Worm (Caenorhabditis elegans) whole organism, L1 larva: Measurements from ENCODE around the gene C45B2.2.

Experiments
- C16A3.4 ChIP-seq: fragments of 150-350 bp; optimal IDR thresholded peaks from 2 replicates; lab custom pipeline; 2014; ENCODE audit warnings: missing biosample characterization, missing genetic modification characterization
- C34B4.2 ChIP-seq: sonication (generic microtip); optimal IDR thresholded peaks from 2 replicates; lab custom pipeline; 2017; ENCODE audit warnings: mild to moderate bottlenecking, missing genetic modification characterization, missing compliant biosample characterization
- F16B12.6 ChIP-seq: fragments of 150-350 bp; optimal IDR thresholded peaks from 2 replicates; lab custom pipeline; 2014; ENCODE audit warnings: missing biosample characterization, missing genetic modification characterization
- Y116A8C.19 ChIP-seq: sonication (generic microtip); optimal IDR thresholded peaks from 2 replicates; lab custom pipeline; 2016; ENCODE audit warnings: missing compliant biosample characterization, missing genetic modification characterization, borderline replicate concordance
- alr-1 ChIP-seq: fragments of 200-800 bp; sonication (Bioruptor generic); optimal IDR thresholded peaks from 2 replicates; lab custom pipeline; 2018; ENCODE audit warnings: borderline replicate concordance, mild to moderate bottlenecking, missing genetic modification characterization, missing compliant biosample characterization
- blmp-1 ChIP-seq: fragments of 150-350 bp; optimal IDR thresholded peaks from 2 replicates; lab custom pipeline; 2014; ENCODE audit warnings: missing biosample characterization, missing genetic modification characterization
- ceh-82 ChIP-seq, 3 experiments: fragments of 150-350 bp in 1 of 3; sonication (generic microtip) in 2 of 3; optimal IDR thresholded peaks; 2 replicates each; lab custom pipeline; 2014 to 2017; ENCODE audit warnings: missing biosample characterization in 3 of 3, missing genetic modification characterization in 3 of 3
- ces-1 ChIP-seq: fragments of 150-350 bp; optimal IDR thresholded peaks from 2 replicates; lab custom pipeline; 2014; ENCODE audit warnings: missing biosample characterization, missing genetic modification reagents, missing genetic modification characterization
- dpl-1 ChIP-seq, 3 experiments: fragments of 150-350 bp in 2 of 3; sonication (generic microtip) in 1 of 3; optimal IDR thresholded peaks; 2 replicates each; lab custom pipeline; 2014 to 2017; ENCODE audit warnings: missing biosample characterization in 3 of 3, missing genetic modification characterization in 3 of 3, missing genetic modification reagents in 3 of 3
- dsc-1 ChIP-seq: sonication (generic microtip); optimal IDR thresholded peaks from 2 replicates; lab custom pipeline; 2016; ENCODE audit warnings: mild to moderate bottlenecking, missing genetic modification characterization, missing compliant biosample characterization
- efl-1 ChIP-seq, 4 experiments: fragments of 150-350 bp; optimal IDR thresholded peaks in 3 of 4; peaks in 1 of 4; 1 replicate in 1 of 4; 2 replicates in 3 of 4; lab custom pipeline; 2014; ENCODE audit warnings: missing biosample characterization in 2 of 4, missing genetic modification characterization in 2 of 4, missing genetic modification reagents in 2 of 4
- elt-2 ChIP-seq: sonication (generic microtip); optimal IDR thresholded peaks from 2 replicates; lab custom pipeline; 2016; ENCODE audit warnings: missing genetic modification characterization, mild to moderate bottlenecking, inconsistent platforms, missing compliant biosample characterization, missing genetic modification reagents
- elt-3 ChIP-seq, 6 experiments: fragments of 150-350 bp in 1 of 6; sonication (generic microtip); optimal IDR thresholded peaks; 2 replicates each; lab custom pipeline; 2017 to 2018; ENCODE audit warnings: missing biosample characterization in 6 of 6, missing genetic modification characterization in 6 of 6, inconsistent platforms in 1 of 6
- fkh-4 ChIP-seq: sonication (generic microtip); optimal IDR thresholded peaks from 2 replicates; lab custom pipeline; 2016; ENCODE audit warnings: missing compliant biosample characterization, missing genetic modification characterization, borderline replicate concordance
- grh-1 ChIP-seq: fragments of 200-800 bp; sonication (Bioruptor generic); IDR thresholded peaks from 2 replicates; pipeline ENCODE4 v1.3.6; 2022; ENCODE audit warnings: missing genetic modification reagents, missing genetic modification characterization, missing compliant biosample characterization
- hlh-17 ChIP-seq: fragments of 200-800 bp; sonication (Bioruptor generic); optimal IDR thresholded peaks from 2 replicates; lab custom pipeline; 2018; ENCODE audit warnings: missing genetic modification characterization, mild to moderate bottlenecking, missing compliant biosample characterization, moderate library complexity, borderline replicate concordance
- hlh-4 ChIP-seq: sonication (generic microtip); optimal IDR thresholded peaks from 2 replicates; lab custom pipeline; 2016; ENCODE audit warnings: mild to moderate bottlenecking, missing genetic modification characterization, missing compliant biosample characterization
- irx-1 ChIP-seq: sonication (generic microtip); optimal IDR thresholded peaks from 2 replicates; lab custom pipeline; 2016; ENCODE audit warnings: missing genetic modification characterization, missing compliant biosample characterization
- jun-1 ChIP-seq: fragments of 150-350 bp; optimal IDR thresholded peaks from 2 replicates; lab custom pipeline; 2014; ENCODE audit warnings: missing biosample characterization, missing genetic modification reagents, missing genetic modification characterization
- lin-14 ChIP-seq: fragments of 200-800 bp; sonication (Bioruptor generic); optimal IDR thresholded peaks from 2 replicates; lab custom pipeline; 2018; ENCODE audit warnings: mild to moderate bottlenecking, missing genetic modification characterization, moderate library complexity, missing compliant biosample characterization
- lsy-2 ChIP-seq, 2 experiments: fragments of 150-350 bp; optimal IDR thresholded peaks; 2 replicates each; lab custom pipeline; 2014; ENCODE audit warnings: missing biosample characterization in 2 of 2, missing genetic modification characterization in 2 of 2
- mab-9 ChIP-seq: fragments of 200-800 bp; sonication (Bioruptor generic); IDR thresholded peaks from 2 replicates; pipeline ENCODE4 v1.3.6; 2022; ENCODE audit warnings: missing genetic modification reagents, missing genetic modification characterization, missing compliant biosample characterization
- nhr-19 ChIP-seq: fragments of 200-800 bp; sonication (Bioruptor generic); conservative IDR thresholded peaks from 2 replicates; pipeline ENCODE4 v1.3.6; 2022; ENCODE audit warnings: missing genetic modification characterization, missing compliant biosample characterization
- nhr-20 ChIP-seq: sonication (generic microtip); optimal IDR thresholded peaks from 2 replicates; lab custom pipeline; 2016; ENCODE audit warnings: mild to moderate bottlenecking, missing genetic modification characterization, missing compliant biosample characterization
- nhr-28 ChIP-seq: fragments of 150-350 bp; optimal IDR thresholded peaks from 2 replicates; lab custom pipeline; 2014; ENCODE audit warnings: missing biosample characterization, missing genetic modification characterization
- nhr-47 ChIP-seq: sonication (generic microtip); optimal IDR thresholded peaks from 2 replicates; lab custom pipeline; 2016; ENCODE audit warnings: mild to moderate bottlenecking, missing genetic modification characterization, moderate library complexity, missing compliant biosample characterization
- nhr-71 ChIP-seq: sonication (generic microtip); optimal IDR thresholded peaks from 2 replicates; lab custom pipeline; 2016; ENCODE audit warnings: mild to moderate bottlenecking, missing genetic modification characterization, moderate library complexity, missing compliant biosample characterization
- nhr-77 ChIP-seq: fragments of 150-350 bp; optimal IDR thresholded peaks from 2 replicates; lab custom pipeline; 2014; ENCODE audit warnings: missing biosample characterization, missing genetic modification characterization
- nhr-84 ChIP-seq: sonication (generic microtip); optimal IDR thresholded peaks from 2 replicates; lab custom pipeline; 2017; ENCODE audit warnings: missing biosample characterization, missing genetic modification characterization
- nhr-85 ChIP-seq: sonication (generic microtip); peaks from one replicate; lab custom pipeline; 2016; ENCODE audit warnings: missing genetic modification characterization, inconsistent platforms, missing compliant biosample characterization
- nhr-90 ChIP-seq: sonication (generic microtip); optimal IDR thresholded peaks from 2 replicates; lab custom pipeline; 2016; ENCODE audit warnings: mild to moderate bottlenecking, missing genetic modification characterization, missing compliant biosample characterization; ENCODE audit not compliant: poor library complexity
- pqm-1 ChIP-seq: sonication (generic microtip); optimal IDR thresholded peaks from 3 replicates; lab custom pipeline; 2017; ENCODE audit warnings: missing biosample characterization, missing genetic modification characterization
- rnt-1 ChIP-seq: sonication (generic microtip); optimal IDR thresholded peaks from 2 replicates; lab custom pipeline; 2016; ENCODE audit warnings: mild to moderate bottlenecking, missing genetic modification characterization, moderate library complexity, missing compliant biosample characterization
- skn-1 ChIP-seq: fragments of 150-350 bp; optimal IDR thresholded peaks from 2 replicates; lab custom pipeline; 2014; ENCODE audit warnings: missing biosample characterization, missing genetic modification characterization
- snu-23 ChIP-seq: sonication (generic microtip); optimal IDR thresholded peaks from 2 replicates; lab custom pipeline; 2016; ENCODE audit warnings: missing genetic modification characterization, missing compliant biosample characterization
- swsn-7 ChIP-seq: sonication (generic microtip); optimal IDR thresholded peaks from 2 replicates; lab custom pipeline; 2016; ENCODE audit warnings: missing genetic modification characterization, missing compliant biosample characterization
- tbx-2 ChIP-seq: sonication (generic microtip); optimal IDR thresholded peaks from 2 replicates; lab custom pipeline; 2016; ENCODE audit warnings: missing genetic modification characterization, missing compliant biosample characterization
- unc-86 ChIP-seq: sonication (generic microtip); optimal IDR thresholded peaks from 2 replicates; lab custom pipeline; 2016; ENCODE audit warnings: missing genetic modification characterization, missing compliant biosample characterization
- zag-1 ChIP-seq: fragments of 150-350 bp; optimal IDR thresholded peaks from 2 replicates; lab custom pipeline; 2014; ENCODE audit warnings: missing biosample characterization, missing genetic modification characterization
- ztf-11 ChIP-seq, 2 experiments: sonication (generic microtip); optimal IDR thresholded peaks; 2 replicates each; lab custom pipeline; 2016 to 2017; ENCODE audit warnings: missing genetic modification characterization in 2 of 2, missing biosample characterization in 1 of 2, missing compliant biosample characterization in 1 of 2

C45B2.2 gene

DNA sequence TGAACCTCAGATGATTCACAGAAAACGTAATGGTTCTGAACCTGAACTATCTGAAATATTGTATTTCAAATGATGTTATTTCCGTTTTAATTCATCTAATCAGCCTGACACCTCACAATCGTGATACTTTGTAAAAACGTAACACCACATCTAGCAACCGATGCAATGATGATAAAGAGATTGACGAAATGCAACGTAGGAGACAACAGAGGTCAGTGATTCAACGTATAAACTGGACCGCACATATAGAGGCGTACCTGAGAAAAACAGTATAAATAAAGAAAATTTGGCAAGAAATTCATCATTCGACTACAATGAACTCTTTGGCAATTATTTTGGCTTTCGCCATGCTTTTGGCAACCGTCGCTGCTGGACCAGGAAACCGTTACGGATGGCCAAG lies at the start of gene C45B2.2:
TSS of gene C45B2.2 (plus strand) at position 301 of the 400 bp plus-strand sequence.
- TF ChIP-seq C16A3.4 (tag; lab: Kevin White, UChicago) (no peak), nhr-19 (no peak), elt-3 (tag; optimal IDR thresholded peaks at IDR 0.05; lab: Kevin White, UChicago) (no peak), irx-1 (tag; lab: Kevin White, UChicago) (no peak), Y116A8C.19 (tag; lab: Kevin White, UChicago) (no peak)
- TF ChIP-seq, all 84 proteins: peak for 0

DNA sequence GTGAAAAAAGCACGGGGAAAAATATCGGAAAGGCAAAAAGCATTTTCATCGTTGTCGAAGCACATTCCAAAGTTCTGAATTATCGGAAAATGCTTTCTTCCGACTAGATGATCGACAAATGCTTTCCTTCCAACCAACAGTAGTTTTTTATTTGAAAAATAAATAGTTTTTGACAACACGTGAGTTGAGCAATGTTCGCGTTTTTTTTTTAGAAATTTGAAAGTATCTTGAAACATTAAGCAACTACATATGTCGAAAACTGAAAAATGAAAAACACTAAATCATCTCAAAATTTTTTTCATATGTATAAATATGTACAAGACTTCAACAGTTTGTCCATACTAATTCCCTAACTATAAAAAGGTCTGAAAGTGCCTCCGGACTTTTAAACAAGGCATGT lies 45.0 kb upstream of the C45B2.2 start, which contains the start of gene hsp-25:
TSS of gene hsp-25 (minus strand) at position 101 of the 400 bp plus-strand sequence.
- TF ChIP-seq C34B4.2 (tag; lab: Kevin White, UChicago) (no peak), hlh-4 (tag; lab: Kevin White, UChicago) (no peak), blmp-1 (tag; lab: Kevin White, UChicago) (no peak), hlh-17 (GFP tag; lab: Kevin White, UChicago) (no peak), nhr-28 (tag; lab: Kevin White, UChicago) (no peak), alr-1 (no peak), F16B12.6 (tag; lab: Kevin White, UChicago) (no peak), mab-9 (no peak), irx-1 (tag; lab: Kevin White, UChicago) (no peak), nhr-84 (no peak), tbx-2 (tag; lab: Kevin White, UChicago) (no peak), ceh-82 (tag; optimal IDR thresholded peaks at IDR 0.05; lab: Kevin White, UChicago) (no peak), pqm-1 (no peak), lsy-2 (tag; optimal IDR thresholded peaks at IDR 0.05; lab: Kevin White, UChicago) (no peak), C16A3.4 (tag; lab: Kevin White, UChicago) (no peak), efl-1 (optimal IDR thresholded peaks at IDR 0.05; lab: Kevin White, UChicago) (no peak), efl-1 (GFP tag; optimal IDR thresholded peaks at IDR 0.05 in 1 of 2; lab: Kevin White, UChicago) (no peak), dpl-1 (GFP tag; optimal IDR thresholded peaks at IDR 0.05; lab: Kevin White, UChicago) (no peak)

ce11 chrX:6040435-6041093 lies 44.0 kb upstream of the C45B2.2 start:
- TF ChIP-seq nhr-71 (tag; lab: Kevin White, UChicago) (peak; percentile 36), nhr-85 (peak; percentile 51), mab-9 (no peak), nhr-90 (tag; lab: Kevin White, UChicago) (peak; percentile 11), fkh-4 (tag; lab: Kevin White, UChicago) (peak; percentile 11), zag-1 (tag; lab: Kevin White, UChicago) (peak; percentile 9), dsc-1 (peak; percentile 55), ztf-11 (tag; optimal IDR thresholded peaks at IDR 0.05; lab: Kevin White, UChicago) (no peak), nhr-47 (peak; percentile 10), lin-14 (GFP tag; lab: Kevin White, UChicago) (peak; percentile 68), elt-3 (tag; optimal IDR thresholded peaks at IDR 0.05; lab: Kevin White, UChicago) (peak in 2 of 6 experiments; percentile 16 to 51), nhr-20 (peak; percentile 31), nhr-19 (no peak; the same call in 1 of the 2 replicates), rnt-1 (tag; lab: Kevin White, UChicago) (peak; percentile 35)

- TF ChIP-seq hlh-17 (GFP tag; lab: Kevin White, UChicago) (no peak), unc-86 (tag; lab: Kevin White, UChicago) (no peak), blmp-1 (tag; lab: Kevin White, UChicago) (peak; percentile 5), grh-1 (no peak), ces-1 (no peak), pqm-1 (no peak), elt-2 (peak; percentile 27), swsn-7 (tag; lab: Kevin White, UChicago) (no peak), alr-1 (no peak), jun-1 (tag; lab: Kevin White, UChicago) (no peak), skn-1 (no peak), snu-23 (GFP tag; lab: Kevin White, UChicago) (no peak), nhr-77 (tag; lab: Kevin White, UChicago) (no peak)
These were observed 43.5 kb upstream of the C45B2.2 start for ce11 chrX:6041094-6041441.
